Worm (Caenorhabditis elegans) whole organism, midembryonic: ENCODE data around the gene Y43E12A.3.

ENCODE experiments used
- T22C8.4 ChIP-seq: fragments of 200-800 bp; sonication (Bioruptor generic); IDR thresholded peaks from 2 replicates; pipeline ENCODE4 v1.3.6; 2022; ENCODE audit warnings: missing genetic modification characterization, missing compliant biosample characterization
- cog-1 ChIP-seq: sonication (generic microtip); optimal IDR thresholded peaks from 2 replicates; lab custom pipeline; 2016; ENCODE audit warnings: missing genetic modification characterization, missing compliant biosample characterization
- flt-1 ChIP-seq: fragments of 200-800 bp; sonication (Bioruptor generic); IDR thresholded peaks from 2 replicates; pipeline ENCODE4 v1.3.6; 2022; ENCODE audit warnings: missing genetic modification characterization, missing compliant biosample characterization
- klf-2 ChIP-seq: fragments of 200-800 bp; sonication (Bioruptor generic); conservative IDR thresholded peaks from 2 replicates; pipeline ENCODE4 v1.3.6; 2022; ENCODE audit warnings: missing genetic modification reagents, missing genetic modification characterization, missing compliant biosample characterization
- med-1 ChIP-seq: sonication (generic microtip); optimal IDR thresholded peaks from 2 replicates; lab custom pipeline; 2017; ENCODE audit warnings: missing genetic modification characterization, mild to moderate bottlenecking, missing compliant biosample characterization, antibody characterized with exemption, missing genetic modification reagents; ENCODE audit not compliant: insufficient read depth
- ref-1 ChIP-seq: fragments of 200-800 bp; sonication (Bioruptor generic); conservative IDR thresholded peaks from 2 replicates; pipeline ENCODE4 v1.3.6; 2022; ENCODE audit warnings: missing genetic modification reagents, missing genetic modification characterization, missing compliant biosample characterization
- tab-1 ChIP-seq: fragments of 200-800 bp; sonication (Bioruptor generic); IDR thresholded peaks from 2 replicates; pipeline ENCODE4 v1.3.6; 2022; ENCODE audit warnings: missing genetic modification characterization, missing compliant biosample characterization
- ztf-23 ChIP-seq: fragments of 200-800 bp; sonication (Bioruptor generic); IDR thresholded peaks from 2 replicates; pipeline ENCODE4 v1.3.6; 2022; ENCODE audit warnings: missing genetic modification reagents, missing genetic modification characterization, missing compliant biosample characterization
- ztf-29 ChIP-seq: fragments of 200-800 bp; sonication (Bioruptor generic); IDR thresholded peaks from 2 replicates; pipeline ENCODE4 v1.3.6; 2022; ENCODE audit warnings: missing genetic modification reagents, missing genetic modification characterization, missing compliant biosample characterization

Y43E12A.3 gene

DNA sequence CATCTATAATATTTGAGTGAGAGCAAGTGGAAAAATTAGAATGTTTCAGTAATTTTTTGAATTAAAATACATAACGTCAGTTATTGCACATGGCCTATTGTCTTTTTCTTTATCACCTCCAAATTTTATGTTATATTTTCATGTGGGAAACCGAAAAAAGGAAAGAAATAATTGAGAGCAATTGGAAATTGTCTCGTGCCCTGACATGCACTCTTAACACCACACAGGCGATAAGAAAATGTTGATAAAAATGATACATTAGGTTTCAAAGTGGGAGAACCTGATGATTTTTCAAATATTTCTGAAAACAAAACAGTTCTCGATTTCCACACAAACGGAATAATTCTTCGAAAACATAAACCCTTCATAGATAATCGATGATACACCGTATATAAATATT is 28.2 kb downstream of the Y43E12A.3 start, which contains the start of gene F13H10.3:
F13H10.3 (minus strand) TSS at position 73 of the 400 bp plus-strand sequence.
- TF ChIP-seq tab-1 (GFP tag; lab: Robert Waterston, UW), result no peak

DNA sequence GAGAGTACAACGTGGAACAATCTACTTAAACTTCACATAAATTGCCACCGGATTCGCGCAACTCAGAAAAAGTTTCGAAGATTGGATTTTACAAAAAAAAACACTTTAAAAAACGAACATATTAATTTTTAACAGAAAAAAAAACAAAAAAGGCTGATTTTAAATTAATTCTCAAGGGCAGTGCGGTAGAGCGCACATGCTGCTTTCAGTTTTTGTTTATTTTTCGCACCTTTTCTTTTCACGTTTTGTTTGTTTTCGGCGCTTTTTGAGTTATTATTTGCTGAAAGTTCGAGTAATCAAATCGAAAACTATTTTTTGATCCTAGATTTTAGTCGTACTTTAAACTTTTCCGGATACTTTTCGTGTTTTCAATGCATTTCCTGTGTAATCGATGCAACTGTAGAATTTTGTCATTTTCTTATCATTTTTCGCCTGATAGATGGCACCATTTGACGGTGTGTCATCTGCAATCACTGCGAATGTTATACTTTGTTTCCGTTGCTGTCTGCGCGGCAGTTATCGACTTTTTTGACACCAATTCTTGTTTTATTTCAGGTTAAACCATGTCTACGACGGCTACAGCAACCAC is 32.4 kb downstream of the Y43E12A.3 start, which contains the start of gene F13H10.8:
F13H10.8 (plus strand) TSS at position 556 of the 589 bp plus-strand sequence.
- TF ChIP-seq ref-1 (GFP tag; lab: Robert Waterston, UW), result no peak
- no peak for TF ChIP-seq T22C8.4 (GFP tag; lab: Robert Waterston, UW)
- no peak for TF ChIP-seq klf-2 (GFP tag; lab: Robert Waterston, UW)
- no peak for TF ChIP-seq med-1
- TF ChIP-seq ztf-23, result no peak
- TF ChIP-seq flt-1, result no peak
- no peak for TF ChIP-seq tab-1 (GFP tag; lab: Robert Waterston, UW)
- TF ChIP-seq cog-1, result no peak
- TF ChIP-seq ztf-29 (GFP tag; lab: Robert Waterston, UW), result no peak

ce11 chrIV:11021512-11022268 is 34.0 kb downstream of the Y43E12A.3 start, which contains the start of gene mogs-1:
TSS of gene mogs-1 (minus strand) at chrIV:11021928.
- no peak for TF ChIP-seq klf-2 (GFP tag; lab: Robert Waterston, UW)
- TF ChIP-seq cog-1, result no peak
- TF ChIP-seq flt-1, result no peak
- TF ChIP-seq med-1, result no peak
- TF ChIP-seq ztf-23, result no peak
- no peak for TF ChIP-seq T22C8.4 (GFP tag; lab: Robert Waterston, UW)
- no peak for TF ChIP-seq tab-1 (GFP tag; lab: Robert Waterston, UW)
- TF ChIP-seq ztf-29 (GFP tag; lab: Robert Waterston, UW), result no peak
- TF ChIP-seq ref-1 (GFP tag; lab: Robert Waterston, UW), result no peak

DNA sequence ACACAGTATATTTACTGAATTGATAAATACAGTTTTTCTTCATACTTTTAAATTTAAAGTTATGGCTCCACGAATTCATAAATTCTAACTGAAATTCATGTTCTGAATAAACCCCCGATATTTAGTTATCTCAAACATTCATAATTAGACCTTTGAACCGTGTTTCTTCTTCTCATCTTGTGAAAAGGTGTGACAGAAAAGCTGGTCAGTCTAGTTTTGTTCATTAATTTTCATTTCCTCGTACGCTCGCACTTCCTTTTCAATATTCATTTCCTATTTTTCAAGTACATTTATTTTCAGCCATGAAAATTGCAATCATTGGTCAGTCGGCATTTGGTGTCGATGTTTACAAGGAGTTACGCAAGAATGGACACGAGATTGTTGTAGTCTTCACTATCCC is 34.6 kb downstream of the Y43E12A.3 start, which contains the start of gene alh-3:
alh-3 (plus strand) TSS at position 301 of the 400 bp plus-strand sequence.
- TF ChIP-seq cog-1, result no peak
- TF ChIP-seq ztf-29 (GFP tag; lab: Robert Waterston, UW), result no peak
- TF ChIP-seq ref-1 (GFP tag; lab: Robert Waterston, UW), result no peak
- TF ChIP-seq ztf-23, result no peak
- no peak for TF ChIP-seq med-1
- TF ChIP-seq T22C8.4 (GFP tag; lab: Robert Waterston, UW), result no peak
- no peak for TF ChIP-seq tab-1 (GFP tag; lab: Robert Waterston, UW)
- TF ChIP-seq flt-1, result no peak
- TF ChIP-seq klf-2 (GFP tag; lab: Robert Waterston, UW), result no peak

ce11 chrIV:11025941-11026340 is 38.2 kb downstream of the Y43E12A.3 start:
- TF ChIP-seq ref-1 (GFP tag; lab: Robert Waterston, UW) (peak; percentile 99), med-1 (peak; percentile 94), klf-2 (GFP tag; lab: Robert Waterston, UW) (peak; percentile 97), flt-1 (peak; percentile 99), tab-1 (GFP tag; lab: Robert Waterston, UW) (peak; percentile 100), ztf-29 (GFP tag; lab: Robert Waterston, UW) (peak; percentile 97), ztf-23 (peak; percentile 97), T22C8.4 (GFP tag; lab: Robert Waterston, UW) (peak; percentile 96), cog-1 (peak; percentile 99)

ce11 chrIV:11026648-11027047 is 39.0 kb downstream of the Y43E12A.3 start:
- TF ChIP-seq T22C8.4 (GFP tag; lab: Robert Waterston, UW) (0 out of 2 replicates have a peak, but pooled peaks have one; percentile 11), flt-1 (no peak)

- peak; percentile 76 for TF ChIP-seq cog-1
- TF ChIP-seq T22C8.4 (GFP tag; lab: Robert Waterston, UW), result no peak
- no peak for TF ChIP-seq med-1
- no peak for TF ChIP-seq tab-1 (GFP tag; lab: Robert Waterston, UW)
- TF ChIP-seq klf-2 (GFP tag; lab: Robert Waterston, UW), result no peak
- no peak for TF ChIP-seq ztf-29 (GFP tag; lab: Robert Waterston, UW)
- TF ChIP-seq ztf-23, result no peak
- no peak for TF ChIP-seq ref-1 (GFP tag; lab: Robert Waterston, UW)
- peak; percentile 76; the same call in 1 of the 2 replicates for TF ChIP-seq flt-1
Observed at ce11 chrIV:11027560-11027959, 39.9 kb downstream of the Y43E12A.3 start.

- TF ChIP-seq cog-1, result no peak
- TF ChIP-seq med-1, result no peak
- TF ChIP-seq ref-1 (GFP tag; lab: Robert Waterston, UW), result no peak
- no peak for TF ChIP-seq T22C8.4 (GFP tag; lab: Robert Waterston, UW)
- TF ChIP-seq klf-2 (GFP tag; lab: Robert Waterston, UW), result no peak
- TF ChIP-seq tab-1 (GFP tag; lab: Robert Waterston, UW), result no peak
- no peak for TF ChIP-seq ztf-23
- TF ChIP-seq flt-1, result no peak
- no peak for TF ChIP-seq ztf-29 (GFP tag; lab: Robert Waterston, UW)
Observed at ce11 chrIV:11029412-11029811, 41.7 kb downstream of the Y43E12A.3 start, which contains the start of gene hrg-5. TSS of gene hrg-5 (minus strand) at chrIV:11029428.

- TF ChIP-seq ztf-23 (no peak), med-1 (no peak), ztf-29 (GFP tag; lab: Robert Waterston, UW) (no peak), cog-1 (no peak), tab-1 (GFP tag; lab: Robert Waterston, UW) (no peak), klf-2 (GFP tag; lab: Robert Waterston, UW) (no peak), flt-1 (no peak), ref-1 (GFP tag; lab: Robert Waterston, UW) (no peak), T22C8.4 (GFP tag; lab: Robert Waterston, UW) (no peak)
Observed at ce11 chrIV:11030117-11030516, 42.4 kb downstream of the Y43E12A.3 start.

DNA sequence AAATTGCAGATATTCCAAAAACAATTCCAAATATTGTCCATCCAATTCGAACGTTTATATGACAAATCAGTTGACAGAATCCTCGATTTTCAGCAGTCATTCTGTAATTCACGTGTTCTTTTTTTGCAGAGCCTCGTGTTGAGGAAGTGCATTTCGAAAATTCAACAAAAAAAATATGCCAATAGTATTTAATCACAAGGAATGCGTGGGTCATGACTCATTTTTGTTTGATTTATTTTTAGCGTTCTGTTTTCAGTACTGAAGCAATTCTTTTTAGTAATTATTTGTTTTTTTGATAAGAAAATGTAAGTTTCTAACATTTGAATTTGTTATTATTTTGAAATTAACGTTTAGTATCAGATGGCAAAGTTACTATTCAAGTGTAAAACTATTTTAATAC is 43.2 kb downstream of the Y43E12A.3 start, which contains the start of gene hrg-4:
hrg-4 (minus strand) TSS at position 101 of the 400 bp plus-strand sequence.
- TF ChIP-seq cog-1 (no peak), flt-1 (no peak), ztf-29 (GFP tag; lab: Robert Waterston, UW) (no peak), ref-1 (GFP tag; lab: Robert Waterston, UW) (no peak), med-1 (no peak)
